Worm (Caenorhabditis elegans): ENCODE results near the gene F18E9.1.

The F18E9.1 gene

DNA sequence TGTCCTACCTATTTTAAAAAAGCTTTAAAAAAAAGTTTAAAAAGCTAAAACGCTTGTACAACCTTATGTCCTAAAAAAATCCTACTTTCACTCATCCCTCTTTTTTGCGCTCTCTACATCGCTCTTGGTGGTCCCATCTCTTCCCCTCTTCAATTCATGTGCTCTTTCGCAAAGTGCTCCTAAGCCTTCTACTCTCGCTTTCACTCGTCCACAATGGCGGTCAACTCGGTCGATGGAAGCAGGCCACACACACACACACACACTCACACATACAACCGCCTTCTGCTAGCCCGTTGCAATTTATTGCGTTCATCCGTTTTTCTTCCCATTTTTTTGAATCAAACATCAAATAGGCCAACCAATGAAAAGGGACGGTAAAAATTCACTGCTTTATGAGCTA is 32.2 kb upstream of the F18E9.1 start (continued):
- TF ChIP-seq pag-3 (tag; optimal IDR thresholded peaks at IDR 0.05; ENCODE audit: borderline replicate concordance), result no peak
- no peak for TF ChIP-seq hlh-15 (tag; optimal IDR thresholded peaks at IDR 0.05)
- no peak for TF ChIP-seq unc-55 (GFP tag; optimal IDR thresholded peaks at IDR 0.05)
- no peak for TF ChIP-seq ceh-14 (tag; optimal IDR thresholded peaks at IDR 0.05)
- TF ChIP-seq pax-1 (tag; optimal IDR thresholded peaks at IDR 0.05), result no peak
- TF ChIP-seq pros-1 (tag; optimal IDR thresholded peaks at IDR 0.05), result no peak
- TF ChIP-seq nfya-1 (tag; optimal IDR thresholded peaks at IDR 0.05), result peak; percentile 28
- no peak for TF ChIP-seq lin-11 (tag; optimal IDR thresholded peaks at IDR 0.05)
- TF ChIP-seq unc-3 (GFP tag; conservative IDR thresholded peaks at IDR 0.05), result no peak
- no peak for TF ChIP-seq unc-3 (tag; optimal IDR thresholded peaks at IDR 0.05)
- TF ChIP-seq elt-4 (tag; optimal IDR thresholded peaks at IDR 0.05), result no peak
- no peak for TF ChIP-seq npax-4 (tag; optimal IDR thresholded peaks at IDR 0.05)
- TF ChIP-seq C38D4.7 (GFP tag; optimal IDR thresholded peaks at IDR 0.05), result no peak
- TF ChIP-seq ceh-9 (tag; optimal IDR thresholded peaks at IDR 0.05), result no peak
- TF ChIP-seq F13H6.1 (tag; optimal IDR thresholded peaks at IDR 0.05), result no peak
- TF ChIP-seq tbx-2 (tag; optimal IDR thresholded peaks at IDR 0.05), result no peak
- no peak for TF ChIP-seq ceh-18 (tag; optimal IDR thresholded peaks at IDR 0.05)
- no peak for TF ChIP-seq ceh-24 (tag; optimal IDR thresholded peaks at IDR 0.05)
- TF ChIP-seq sox-4 (tag; optimal IDR thresholded peaks at IDR 0.05), result no peak
- no peak for TF ChIP-seq che-1 (tag; optimal IDR thresholded peaks at IDR 0.05)
- no peak for TF ChIP-seq ceh-34 (tag; optimal IDR thresholded peaks at IDR 0.05)
- TF ChIP-seq mec-3 (tag; optimal IDR thresholded peaks at IDR 0.05; ENCODE audit: borderline replicate concordance), result no peak
- no peak for TF ChIP-seq gmeb-2 (tag; optimal IDR thresholded peaks at IDR 0.05)
- peak; percentile 1 for TF ChIP-seq rnt-1 (tag; optimal IDR thresholded peaks at IDR 0.05)
- no peak for TF ChIP-seq hlh-13 (GFP tag; optimal IDR thresholded peaks at IDR 0.05)
- no peak for TF ChIP-seq pat-9 (tag; optimal IDR thresholded peaks at IDR 0.05)
- TF ChIP-seq T23F11.4 (GFP tag; optimal IDR thresholded peaks at IDR 0.05), result no peak
- peak; percentile 14 for TF ChIP-seq syd-9 (tag; optimal IDR thresholded peaks at IDR 0.05)
- TF ChIP-seq C08G9.2 (tag; optimal IDR thresholded peaks at IDR 0.05), result no peak
- TF ChIP-seq ama-1 (optimal IDR thresholded peaks at IDR 0.05), result no peak
- no peak for TF ChIP-seq zip-5 (tag; optimal IDR thresholded peaks at IDR 0.05)
- no peak for TF ChIP-seq hlh-8 (tag; optimal IDR thresholded peaks at IDR 0.05)
- TF ChIP-seq nhr-11 (tag; optimal IDR thresholded peaks at IDR 0.05), result no peak

DNA sequence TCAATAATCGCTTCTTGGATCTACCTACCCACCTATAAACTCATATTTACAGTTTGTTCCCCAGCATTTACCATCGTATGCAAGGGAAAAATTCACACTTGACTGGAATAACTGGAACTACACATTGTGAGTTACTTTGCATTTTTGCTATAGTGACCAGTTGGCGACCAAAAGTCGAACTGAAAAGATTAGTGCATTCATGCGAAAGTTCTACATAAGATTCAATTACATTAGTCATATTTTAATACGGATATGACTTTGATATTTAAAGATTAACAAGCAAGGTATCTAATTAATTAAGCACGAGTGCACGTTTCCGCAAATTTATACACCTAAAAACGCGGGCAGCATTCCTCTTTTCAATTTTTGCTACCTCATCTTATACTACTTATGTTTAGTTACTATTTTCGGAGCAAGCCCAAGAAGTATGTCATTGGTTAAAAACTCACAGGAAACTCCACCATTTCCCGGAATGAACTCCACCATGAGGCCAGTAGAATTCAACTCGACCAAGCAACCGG is 30.3 kb upstream of the F18E9.1 start, which contains the start of gene jmjd-3.1:
Gene jmjd-3.1, plus strand, starts transcription at position 51 of the 521 bp plus-strand sequence.
- TF ChIP-seq sox-4 (tag; optimal IDR thresholded peaks at IDR 0.05), result no peak
- TF ChIP-seq hlh-13 (GFP tag; optimal IDR thresholded peaks at IDR 0.05), result no peak
- TF ChIP-seq rnt-1 (tag; optimal IDR thresholded peaks at IDR 0.05), result no peak
- no peak for TF ChIP-seq pqm-1 (tag; optimal IDR thresholded peaks at IDR 0.05)

DNA sequence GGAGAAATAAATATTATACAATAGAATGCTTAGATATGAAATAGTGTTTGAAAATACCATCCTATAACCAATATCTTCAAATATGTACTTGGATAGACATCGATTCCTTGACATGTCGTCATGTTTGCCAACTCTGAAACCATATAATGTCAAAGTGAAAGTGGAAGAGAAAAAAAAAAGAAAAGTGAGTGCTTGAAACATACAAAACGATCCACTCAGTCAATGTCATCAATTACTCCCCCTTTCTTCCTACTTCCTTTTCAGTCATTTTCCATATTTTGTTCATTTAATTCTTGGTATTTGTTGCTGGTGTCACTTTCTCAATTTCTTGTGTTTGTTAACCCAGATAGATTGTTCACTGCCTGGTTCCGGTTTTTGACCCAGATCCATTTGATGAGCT is 21.1 kb upstream of the F18E9.1 start, which contains the start of gene F18E9.4:
Gene F18E9.4, plus strand, starts transcription at position 301 of the 400 bp plus-strand sequence.
- TF ChIP-seq F13H6.1 (tag; optimal IDR thresholded peaks at IDR 0.05) (no peak), pat-9 (tag; optimal IDR thresholded peaks at IDR 0.05) (no peak), C38D4.7 (GFP tag; optimal IDR thresholded peaks at IDR 0.05) (no peak), hlh-8 (tag; optimal IDR thresholded peaks at IDR 0.05) (no peak), unc-86 (tag; optimal IDR thresholded peaks at IDR 0.05) (no peak)

DNA sequence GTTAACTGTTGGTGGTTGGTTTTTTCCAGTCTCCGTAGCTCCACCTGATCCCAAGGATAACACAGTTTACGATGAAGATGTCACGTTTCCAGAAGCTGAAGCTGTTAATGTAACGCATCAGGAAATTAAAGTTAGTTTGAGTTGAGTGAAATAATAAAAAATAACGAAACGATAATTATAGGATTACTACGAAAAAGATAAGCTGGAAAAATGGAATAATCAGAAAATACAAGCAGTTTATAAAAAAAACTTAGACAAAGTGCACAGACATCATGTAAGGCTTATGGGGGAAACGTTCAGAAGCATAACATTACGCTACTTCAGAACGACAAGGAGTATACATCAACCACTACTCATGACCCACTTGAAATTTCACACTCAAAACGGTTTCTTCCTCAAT is 19.9 kb upstream of the F18E9.1 start, which contains the start of gene F18E9.8:
Gene F18E9.8, minus strand, starts transcription at position 101 of the 400 bp plus-strand sequence.
- no peak for TF ChIP-seq K09A11.1 (tag; optimal IDR thresholded peaks at IDR 0.05; ENCODE audit: insufficient read depth)
- no peak for TF ChIP-seq fax-1 (tag; optimal IDR thresholded peaks at IDR 0.05)
- TF ChIP-seq che-1 (tag; optimal IDR thresholded peaks at IDR 0.05), result no peak
- TF ChIP-seq lin-11 (tag; optimal IDR thresholded peaks at IDR 0.05), result no peak
- TF ChIP-seq ceh-22 (tag; optimal IDR thresholded peaks at IDR 0.05), result no peak
- TF ChIP-seq ceh-14 (tag; optimal IDR thresholded peaks at IDR 0.05), result no peak
- TF ChIP-seq C38D4.7 (GFP tag; optimal IDR thresholded peaks at IDR 0.05), result no peak
- TF ChIP-seq ahr-1 (tag; optimal IDR thresholded peaks at IDR 0.05), result no peak
- no peak for TF ChIP-seq tbx-2 (tag; optimal IDR thresholded peaks at IDR 0.05)

Data from whole organism, late embryonic.